Worm (Caenorhabditis elegans) whole organism, early embryonic: ENCODE results near the gene gfi-1.

Experiments used
- B0310.2 ChIP-seq: sonication (generic microtip); optimal IDR thresholded peaks from 2 replicates; lab custom pipeline; 2016; ENCODE audit warnings: mild to moderate bottlenecking, missing genetic modification characterization, missing compliant biosample characterization
- F13C5.2 ChIP-seq: sonication (generic microtip); optimal IDR thresholded peaks from 2 replicates; lab custom pipeline; 2017; ENCODE audit warnings: mild to moderate bottlenecking, missing genetic modification characterization, inconsistent platforms, missing compliant biosample characterization
- aly-1 ChIP-seq: sonication (generic microtip); optimal IDR thresholded peaks from 2 replicates; lab custom pipeline; 2016; ENCODE audit warnings: missing genetic modification characterization, missing compliant biosample characterization
- ama-1 ChIP-seq: fragments of 150-350 bp; optimal IDR thresholded peaks from 2 replicates; lab custom pipeline; 2014
- ceh-13 ChIP-seq: fragments of 200-800 bp; sonication (Bioruptor generic); optimal IDR thresholded peaks from 2 replicates; lab custom pipeline; 2018; ENCODE audit warnings: mild to moderate bottlenecking, missing genetic modification characterization, missing compliant biosample characterization
- ceh-36 ChIP-seq: sonication (generic microtip); optimal IDR thresholded peaks from 2 replicates; lab custom pipeline; 2016; ENCODE audit warnings: missing genetic modification characterization, inconsistent platforms, missing compliant biosample characterization
- ets-7 ChIP-seq: sonication (generic microtip); optimal IDR thresholded peaks from 2 replicates; lab custom pipeline; 2016; ENCODE audit warnings: missing genotype, missing genetic modification characterization, missing compliant biosample characterization
- flt-1 ChIP-seq: fragments of 200-800 bp; sonication (Bioruptor generic); IDR thresholded peaks from 2 replicates; pipeline ENCODE4 v1.3.6; 2022; ENCODE audit warnings: missing genetic modification characterization, missing compliant biosample characterization
- hmbx-1 ChIP-seq: sonication (generic microtip); optimal IDR thresholded peaks from 2 replicates; lab custom pipeline; 2016; ENCODE audit warnings: mild to moderate bottlenecking, missing genetic modification characterization, missing compliant biosample characterization
- hmg-4 ChIP-seq: fragments of 200-800 bp; sonication (Bioruptor generic); optimal IDR thresholded peaks from 2 replicates; lab custom pipeline; 2018; ENCODE audit warnings: mild to moderate bottlenecking, missing genetic modification characterization, missing compliant biosample characterization
- hnd-1 ChIP-seq: sonication (generic microtip); optimal IDR thresholded peaks from 2 replicates; lab custom pipeline; 2016; ENCODE audit warnings: missing genetic modification characterization, missing compliant biosample characterization
- pes-1 ChIP-seq: fragments of 200-800 bp; sonication (Bioruptor generic); IDR thresholded peaks from 2 replicates; pipeline ENCODE4 v1.3.6; 2022; ENCODE audit warnings: missing genetic modification reagents, missing genetic modification characterization, missing compliant biosample characterization
- scrt-1 ChIP-seq: fragments of 200-800 bp; sonication (Bioruptor generic); IDR thresholded peaks from 2 replicates; pipeline ENCODE4 v1.3.6; 2022; ENCODE audit warnings: missing genetic modification characterization, missing compliant biosample characterization
- sea-1 ChIP-seq: fragments of 200-800 bp; sonication (Bioruptor generic); conservative IDR thresholded peaks from 2 replicates; pipeline ENCODE4 v1.3.6; 2022; ENCODE audit warnings: missing genetic modification characterization, missing compliant biosample characterization
- tbx-11 ChIP-seq: fragments of 200-800 bp; sonication (Bioruptor generic); IDR thresholded peaks from 2 replicates; pipeline ENCODE4 v1.3.6; 2022; ENCODE audit warnings: missing genetic modification characterization, missing compliant biosample characterization
- tbx-37 ChIP-seq: fragments of 200-800 bp; sonication (Bioruptor generic); conservative IDR thresholded peaks from 2 replicates; pipeline ENCODE4 v1.3.6; 2022; ENCODE audit warnings: missing genetic modification reagents, missing genetic modification characterization, missing compliant biosample characterization
- tra-4 ChIP-seq: sonication (generic microtip); optimal IDR thresholded peaks from 2 replicates; lab custom pipeline; 2017; ENCODE audit warnings: missing genetic modification characterization, missing compliant biosample characterization

Gene gfi-1

ce11 chrV:6358709-6359108, 41.0 kb downstream of the gfi-1 start:
- TF ChIP-seq tbx-37 (no peak), ets-7 (tag; lab: Kevin White, UChicago) (no peak)

- TF ChIP-seq pes-1 (GFP tag; lab: Robert Waterston, UW), result no peak
- no peak for TF ChIP-seq F13C5.2 (tag; lab: Kevin White, UChicago)
- no peak for TF ChIP-seq sea-1
- TF ChIP-seq B0310.2 (tag; lab: Kevin White, UChicago), result no peak
- TF ChIP-seq scrt-1 (GFP tag; lab: Robert Waterston, UW), result no peak
- TF ChIP-seq tbx-11 (GFP tag; lab: Robert Waterston, UW), result no peak
- no peak for TF ChIP-seq hnd-1 (tag; lab: Kevin White, UChicago)
- no peak for TF ChIP-seq flt-1 (GFP tag; lab: Robert Waterston, UW)
- TF ChIP-seq ets-7 (tag; lab: Kevin White, UChicago), result no peak
- no peak for TF ChIP-seq hmbx-1 (tag; lab: Kevin White, UChicago)
- TF ChIP-seq tbx-37, result no peak
- TF ChIP-seq tra-4 (tag; lab: Kevin White, UChicago), result no peak
These were observed 42.5 kb downstream of the gfi-1 start for ce11 chrV:6357236-6357635.

ce11 chrV:6355975-6356441, 43.7 kb downstream of the gfi-1 start, which contains the start of gene bcl-11:
bcl-11 (plus strand) TSS chrV:6356025.
- TF ChIP-seq aly-1 (tag; lab: Kevin White, UChicago), result no peak
- TF ChIP-seq tbx-37, result no peak
- TF ChIP-seq ceh-36, result no peak
- TF ChIP-seq ama-1 (lab: Kevin White, UChicago), result no peak
- no peak for TF ChIP-seq hnd-1 (tag; lab: Kevin White, UChicago)
- no peak for TF ChIP-seq flt-1 (GFP tag; lab: Robert Waterston, UW)
- no peak for TF ChIP-seq tbx-11 (GFP tag; lab: Robert Waterston, UW)
- no peak for TF ChIP-seq F13C5.2 (tag; lab: Kevin White, UChicago)
- no peak for TF ChIP-seq scrt-1 (GFP tag; lab: Robert Waterston, UW)
- TF ChIP-seq tra-4 (tag; lab: Kevin White, UChicago), result no peak
- TF ChIP-seq sea-1, result no peak
- TF ChIP-seq pes-1 (GFP tag; lab: Robert Waterston, UW), result no peak
- no peak for TF ChIP-seq ceh-13 (GFP tag; lab: Kevin White, UChicago)
- no peak for TF ChIP-seq B0310.2 (tag; lab: Kevin White, UChicago)
- TF ChIP-seq hmbx-1 (tag; lab: Kevin White, UChicago), result no peak
- no peak for TF ChIP-seq ets-7 (tag; lab: Kevin White, UChicago)
- TF ChIP-seq hmg-4, result no peak

ce11 chrV:6355412-6355811, 44.3 kb downstream of the gfi-1 start:
- TF ChIP-seq scrt-1 (GFP tag; lab: Robert Waterston, UW), result no peak
- no peak for TF ChIP-seq ceh-13 (GFP tag; lab: Kevin White, UChicago)
- TF ChIP-seq ceh-36, result no peak
- no peak for TF ChIP-seq hmbx-1 (tag; lab: Kevin White, UChicago)
- no peak for TF ChIP-seq hmg-4

DNA sequence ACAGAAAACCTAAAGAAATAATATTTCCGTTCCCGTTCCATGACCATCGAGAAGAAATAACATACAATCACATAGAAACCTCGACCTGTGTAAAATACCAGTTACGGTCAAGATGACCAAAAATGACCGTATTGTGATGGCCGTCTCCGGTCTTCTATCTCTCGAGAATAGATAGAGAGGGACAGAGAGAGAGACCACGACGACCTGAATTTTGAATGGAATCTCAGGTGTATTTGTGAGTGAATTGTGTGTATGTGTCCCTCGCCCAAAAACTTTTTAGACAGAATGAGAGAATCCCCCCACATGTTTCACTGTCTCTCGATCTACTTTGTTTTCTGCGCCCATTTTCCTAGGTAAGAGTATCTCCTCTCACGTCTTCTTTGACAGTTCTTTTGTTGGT, 44.9 kb downstream of the gfi-1 start:
- TF ChIP-seq tra-4 (tag; lab: Kevin White, UChicago) (no peak), hmbx-1 (tag; lab: Kevin White, UChicago) (no peak), tbx-11 (GFP tag; lab: Robert Waterston, UW) (no peak), B0310.2 (tag; lab: Kevin White, UChicago) (no peak), ama-1 (lab: Kevin White, UChicago) (no peak), pes-1 (GFP tag; lab: Robert Waterston, UW) (no peak)

- TF ChIP-seq sea-1 (no peak), hmg-4 (no peak), tbx-37 (no peak), scrt-1 (GFP tag; lab: Robert Waterston, UW) (no peak), hnd-1 (tag; lab: Kevin White, UChicago) (no peak), hmbx-1 (tag; lab: Kevin White, UChicago) (no peak), aly-1 (tag; lab: Kevin White, UChicago) (no peak), tbx-11 (GFP tag; lab: Robert Waterston, UW) (no peak)
These were observed 45.5 kb downstream of the gfi-1 start for ce11 chrV:6354202-6354601.

DNA sequence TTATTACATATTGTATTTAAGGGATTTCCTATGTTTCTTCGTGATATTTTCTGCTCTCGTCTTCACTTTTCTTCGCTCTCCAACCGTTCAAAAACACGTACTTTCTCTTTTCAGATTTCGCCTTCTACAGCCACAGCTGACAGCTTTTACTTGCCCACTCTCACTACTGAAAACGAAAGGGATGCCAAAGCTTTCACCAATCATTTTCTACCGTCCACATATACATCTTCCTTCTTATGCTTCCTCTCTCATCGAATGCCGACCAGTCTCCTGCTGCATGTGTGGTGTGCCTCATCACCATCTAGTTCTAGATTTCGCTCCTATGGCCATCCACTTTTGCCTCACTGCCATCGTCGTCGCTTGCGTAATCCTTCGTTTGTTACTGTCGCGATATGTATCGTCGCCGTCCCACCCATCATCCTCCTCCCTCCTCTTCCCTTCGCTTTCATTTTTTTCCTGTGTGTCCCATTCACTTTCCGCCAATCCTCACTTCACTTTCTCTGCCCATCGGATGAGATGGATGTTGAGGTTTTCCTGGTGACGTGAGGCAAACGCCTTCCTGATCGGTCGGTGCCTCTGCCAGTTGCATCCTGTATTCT, 46.5 kb downstream of the gfi-1 start:
- TF ChIP-seq hmg-4 (no peak), B0310.2 (tag; lab: Kevin White, UChicago) (no peak), F13C5.2 (tag; lab: Kevin White, UChicago) (no peak), hnd-1 (tag; lab: Kevin White, UChicago) (no peak), flt-1 (GFP tag; lab: Robert Waterston, UW) (no peak), tbx-11 (GFP tag; lab: Robert Waterston, UW) (no peak), tra-4 (tag; lab: Kevin White, UChicago) (no peak), aly-1 (tag; lab: Kevin White, UChicago) (no peak), ama-1 (lab: Kevin White, UChicago) (no peak), ceh-36 (no peak), hmbx-1 (tag; lab: Kevin White, UChicago) (no peak), sea-1 (no peak), ceh-13 (GFP tag; lab: Kevin White, UChicago) (no peak), ets-7 (tag; lab: Kevin White, UChicago) (no peak), tbx-37 (no peak), scrt-1 (GFP tag; lab: Robert Waterston, UW) (no peak)

ce11 chrV:6352350-6352749, 47.4 kb downstream of the gfi-1 start:
- TF ChIP-seq F13C5.2 (tag; lab: Kevin White, UChicago) (no peak), hnd-1 (tag; lab: Kevin White, UChicago) (no peak), hmg-4 (no peak), ceh-36 (no peak), tbx-37 (no peak), tbx-11 (GFP tag; lab: Robert Waterston, UW) (no peak), ets-7 (tag; lab: Kevin White, UChicago) (no peak), aly-1 (tag; lab: Kevin White, UChicago) (no peak), sea-1 (no peak), tra-4 (tag; lab: Kevin White, UChicago) (no peak), scrt-1 (GFP tag; lab: Robert Waterston, UW) (no peak), B0310.2 (tag; lab: Kevin White, UChicago) (no peak), pes-1 (GFP tag; lab: Robert Waterston, UW) (no peak), flt-1 (GFP tag; lab: Robert Waterston, UW) (no peak), ceh-13 (GFP tag; lab: Kevin White, UChicago) (no peak)
